Worm (Caenorhabditis elegans): ENCODE data around the gene F40F12.3.

- TF ChIP-seq ztf-7 (tag; optimal IDR thresholded peaks at IDR 0.05) (no peak), nhr-111 (GFP tag; optimal IDR thresholded peaks at IDR 0.05) (no peak), hif-1 (tag; optimal IDR thresholded peaks at IDR 0.05) (no peak), pha-4 (GFP tag; IDR thresholded peaks at IDR 0.05) (no peak), pha-4 (tag; optimal IDR thresholded peaks at IDR 0.05) (no peak), nhr-76 (tag; optimal IDR thresholded peaks at IDR 0.05) (no peak), ama-1 (optimal IDR thresholded peaks at IDR 0.05) (no peak), egl-27 (tag; optimal IDR thresholded peaks at IDR 0.05) (no peak), zag-1 (tag; optimal IDR thresholded peaks at IDR 0.05) (no peak), ceh-82 (tag; optimal IDR thresholded peaks at IDR 0.05) (no peak)
Measured at ce11 chrIII:9941020-9941674, 20.5 kb upstream of the F40F12.3 start, which contains the start of the genes K03H1.9 and K03H1.12.
